Fruit fly (Drosophila melanogaster) whole organism, embryonic: Measurements from ENCODE around the gene CG3740.

Experiments
- Abd-B ChIP-seq: fragments of 200-800 bp; sonication (Bioruptor generic); optimal IDR thresholded peaks from 2 replicates; lab custom pipeline; 2018; ENCODE audit warnings: missing biosample characterization, mild to moderate bottlenecking, missing genetic modification characterization, moderate library complexity
- Bgb ChIP-seq: fragments of 200-800 bp; sonication (Bioruptor generic); IDR thresholded peaks from 2 replicates; pipeline ENCODE4 v1.3.6; 2022; ENCODE audit warnings: missing biosample characterization, missing genetic modification characterization; ENCODE audit not compliant: partially characterized antibody
- CG15269 ChIP-seq: fragments of 200-800 bp; sonication (Bioruptor generic); optimal IDR thresholded peaks from 2 replicates; lab custom pipeline; 2018; ENCODE audit warnings: missing biosample characterization, mild to moderate bottlenecking, missing genetic modification characterization, moderate library complexity
- CG1602 ChIP-seq: fragments of 200-800 bp; sonication (Bioruptor generic); optimal IDR thresholded peaks from 3 replicates; lab custom pipeline; 2016; ENCODE audit warnings: missing biosample characterization, missing genetic modification characterization
- CG17802 ChIP-seq: fragments of 200-800 bp; sonication (Bioruptor generic); optimal IDR thresholded peaks from 2 replicates; lab custom pipeline; 2018; ENCODE audit warnings: missing biosample characterization, mild to moderate bottlenecking, missing genetic modification characterization, moderate library complexity
- CG31365 ChIP-seq: fragments of 200-800 bp; sonication (Bioruptor generic); optimal IDR thresholded peaks from 2 replicates; lab custom pipeline; 2018; ENCODE audit warnings: missing biosample characterization, mild to moderate bottlenecking, missing genetic modification characterization
- CG4854 ChIP-seq: fragments of 200-800 bp; sonication (Bioruptor generic); optimal IDR thresholded peaks from 2 replicates; lab custom pipeline; 2016; ENCODE audit warnings: missing biosample characterization, missing genetic modification characterization, inconsistent platforms
- Hr78 ChIP-seq, 2 experiments: fragments of 200-800 bp in 1 of 2; fragments of >200 bp in 1 of 2; sonication (Bioruptor generic) in 1 of 2; optimal IDR thresholded peaks; 2 replicates each; lab custom pipeline; 2017 to 2019; ENCODE audit warnings: missing biosample characterization in 2 of 2, missing genetic modification characterization in 2 of 2, mild to moderate bottlenecking in 1 of 2, moderate library complexity in 1 of 2
- Lim3 ChIP-seq: fragments of 200-800 bp; sonication (Bioruptor generic); IDR thresholded peaks from 2 replicates; pipeline ENCODE4 v1.3.6; 2022; ENCODE audit warnings: missing biosample characterization, missing genetic modification characterization
- ewg ChIP-seq: fragments of 200-800 bp; sonication (Bioruptor generic); optimal IDR thresholded peaks from 3 replicates; lab custom pipeline; 2017; ENCODE audit warnings: mild to moderate bottlenecking, missing biosample characterization, missing genetic modification reagents, missing genetic modification characterization
- maf-S ChIP-seq: fragments of 200-800 bp; sonication (Bioruptor generic); optimal IDR thresholded peaks from 2 replicates; lab custom pipeline; 2016; ENCODE audit warnings: missing biosample characterization, missing genetic modification characterization
- sd ChIP-seq: fragments of 200-800 bp; sonication (Bioruptor generic); optimal IDR thresholded peaks from 3 replicates; lab custom pipeline; 2018; ENCODE audit warnings: missing biosample characterization, mild to moderate bottlenecking, missing genetic modification characterization, moderate library complexity
- sim ChIP-seq: fragments of 200-800 bp; sonication (Bioruptor generic); IDR thresholded peaks from 2 replicates; pipeline ENCODE4 v1.3.6; 2022; ENCODE audit warnings: missing biosample characterization, missing genetic modification characterization

dm6 chrX:1627588-1627987 lies 41.5 kb downstream of the CG3740 start:
- TF ChIP-seq Abd-B (GFP tag; lab: Kevin White, UChicago) (no peak), CG15269 (tag; lab: Kevin White, UChicago) (no peak), sd (tag; lab: Kevin White, UChicago) (no peak), Lim3 (GFP tag; lab: Robert Waterston, UW) (no peak), Hr78 (GFP tag; optimal IDR thresholded peaks at IDR 0.05; lab: Kevin White, UChicago) (no peak), CG1602 (GFP tag; lab: Kevin White, UChicago) (no peak), CG31365 (no peak), sim (GFP tag; lab: Robert Waterston, UW) (no peak), Bgb (GFP tag; lab: Robert Waterston, UW) (no peak), ewg (GFP tag; lab: Kevin White, UChicago) (no peak), CG4854 (GFP tag; lab: Kevin White, UChicago) (no peak), maf-S (GFP tag; lab: Kevin White, UChicago) (no peak), CG17802 (tag; lab: Kevin White, UChicago) (no peak)
